Fruit fly (Drosophila melanogaster): ENCODE data around the gene GstT3.
A peak's percentile ranks its signal among the peaks of the same experiment; 100 is the strongest.

The GstT3 gene

dm6 chrX:20510540-20510939 lies 43.3 kb downstream of the GstT3 start, which contains the start of gene RhoGAP19D (continued):
- peak; percentile 93 for TF ChIP-seq CG9932 (GFP tag; IDR thresholded peaks at IDR 0.05)
- TF ChIP-seq Neu2 (GFP tag; optimal IDR thresholded peaks at IDR 0.05; ENCODE audit: borderline replicate concordance), result no peak
- TF ChIP-seq Fer1 (GFP tag; optimal IDR thresholded peaks at IDR 0.05), result peak; percentile 57
- TF ChIP-seq Hsf (GFP tag; optimal IDR thresholded peaks at IDR 0.05), result peak; percentile 60
- no peak for TF ChIP-seq scrt (GFP tag; optimal IDR thresholded peaks at IDR 0.05)
- no peak for TF ChIP-seq pan (optimal IDR thresholded peaks at IDR 0.05)
- peak in 1 of 2 experiments; percentile 57 for TF ChIP-seq pan (GFP tag; optimal IDR thresholded peaks at IDR 0.05 in 1 of 2, IDR thresholded peaks at IDR 0.05 in 1 of 2)
- peak; percentile 54 for TF ChIP-seq jumu (GFP tag; optimal IDR thresholded peaks at IDR 0.05)
- TF ChIP-seq bsh (GFP tag; optimal IDR thresholded peaks at IDR 0.05), result no peak
- peak; percentile 7 for TF ChIP-seq CG6813 (GFP tag; optimal IDR thresholded peaks at IDR 0.05)
- peak; percentile 93 for TF ChIP-seq vnd (GFP tag; IDR thresholded peaks at IDR 0.05; ENCODE audit: partially characterized antibody)
- TF ChIP-seq h (optimal IDR thresholded peaks at IDR 0.05), result no peak
- TF ChIP-seq trh (GFP tag; optimal IDR thresholded peaks at IDR 0.05), result no peak
- TF ChIP-seq CG17612 (GFP tag; IDR thresholded peaks at IDR 0.05), result peak; percentile 23; the same call in 1 of the 2 replicates
- TF ChIP-seq Bgb (GFP tag; IDR thresholded peaks at IDR 0.05; ENCODE audit: partially characterized antibody), result peak; percentile 98
- TF ChIP-seq CG12942 (GFP tag; optimal IDR thresholded peaks at IDR 0.05), result peak; percentile 39
- peak; percentile 79 for TF ChIP-seq Doc3 (GFP tag; IDR thresholded peaks at IDR 0.05; ENCODE audit: partially characterized antibody)
- peak; percentile 34 for TF ChIP-seq NC2β (GFP tag; optimal IDR thresholded peaks at IDR 0.05)
- TF ChIP-seq CG11085 (GFP tag; IDR thresholded peaks at IDR 0.05), result peak; percentile 73
- peak; percentile 93 for TF ChIP-seq tna (GFP tag; IDR thresholded peaks at IDR 0.05; ENCODE audit: partially characterized antibody)
- TF ChIP-seq Dll (GFP tag; IDR thresholded peaks at IDR 0.05; ENCODE audit: partially characterized antibody), result peak; percentile 85
- TF ChIP-seq salm (tag; optimal IDR thresholded peaks at IDR 0.05), result no peak
- no peak for TF ChIP-seq ro (GFP tag; IDR thresholded peaks at IDR 0.05)
- no peak for TF ChIP-seq ase (GFP tag; IDR thresholded peaks at IDR 0.05)
- peak; percentile 47 for TF ChIP-seq CG1602 (GFP tag; optimal IDR thresholded peaks at IDR 0.05)
- peak; percentile 63 for TF ChIP-seq tin (GFP tag; optimal IDR thresholded peaks at IDR 0.05)
- no peak for TF ChIP-seq Kr (GFP tag; optimal IDR thresholded peaks at IDR 0.05)
- 0 out of 2 replicates have a peak, but pooled peaks have one; percentile 21 for TF ChIP-seq CG31224 (GFP tag; IDR thresholded peaks at IDR 0.05)
- peak; percentile 51 for TF ChIP-seq CG17359 (tag; optimal IDR thresholded peaks at IDR 0.05)
- TF ChIP-seq CG11723 (GFP tag; optimal IDR thresholded peaks at IDR 0.05), result no peak
- no peak for TF ChIP-seq CG8388 (GFP tag; optimal IDR thresholded peaks at IDR 0.05)
- TF ChIP-seq E2f1 (GFP tag; IDR thresholded peaks at IDR 0.05), result 0 out of 2 replicates have a peak, but pooled peaks have one; percentile 26
- no peak for TF ChIP-seq CG7745 (tag; optimal IDR thresholded peaks at IDR 0.05)
- TF ChIP-seq otp (GFP tag; IDR thresholded peaks at IDR 0.05), result 0 out of 3 replicates have a peak, but pooled peaks have one; percentile 35
- peak; percentile 66 for TF ChIP-seq ind (GFP tag; optimal IDR thresholded peaks at IDR 0.05)
- peak; percentile 29 for TF ChIP-seq CG10209 (GFP tag; optimal IDR thresholded peaks at IDR 0.05)
- no peak for TF ChIP-seq pita (GFP tag; optimal IDR thresholded peaks at IDR 0.05)
- TF ChIP-seq CG18262 (tag; optimal IDR thresholded peaks at IDR 0.05), result no peak
- TF ChIP-seq HmgD (GFP tag; optimal IDR thresholded peaks at IDR 0.05), result peak; percentile 88
- peak; percentile 38 for TF ChIP-seq tup (GFP tag; optimal IDR thresholded peaks at IDR 0.05)
- no peak for TF ChIP-seq gcm (GFP tag; optimal IDR thresholded peaks at IDR 0.05)
- TF ChIP-seq CG12236 (GFP tag; optimal IDR thresholded peaks at IDR 0.05), result no peak
- TF ChIP-seq Lhr (GFP tag; optimal IDR thresholded peaks at IDR 0.05), result peak; percentile 44
- peak; percentile 46; the same call in 1 of the 2 replicates for TF ChIP-seq lmd (GFP tag; IDR thresholded peaks at IDR 0.05)
- peak; percentile 88 for TF ChIP-seq Dbx (GFP tag; IDR thresholded peaks at IDR 0.05)
- TF ChIP-seq da (GFP tag; optimal IDR thresholded peaks at IDR 0.05), result no peak
- peak; percentile 57 for TF ChIP-seq bcd (GFP tag; optimal IDR thresholded peaks at IDR 0.05)
- peak; percentile 61 for TF ChIP-seq CG18599 (GFP tag; optimal IDR thresholded peaks at IDR 0.05)
- 0 out of 2 replicates have a peak, but pooled peaks have one; percentile 39 for TF ChIP-seq ranshi (GFP tag; IDR thresholded peaks at IDR 0.05)
- no peak for TF ChIP-seq grn (GFP tag; optimal IDR thresholded peaks at IDR 0.05)
- TF ChIP-seq rib (GFP tag; IDR thresholded peaks at IDR 0.05), result 0 out of 2 replicates have a peak, but pooled peaks have one; percentile 38

Data from whole organism, embryonic.